Worm (Caenorhabditis elegans): ENCODE measurements around the gene txdc-12.1.

txdc-12.1 gene

DNA sequence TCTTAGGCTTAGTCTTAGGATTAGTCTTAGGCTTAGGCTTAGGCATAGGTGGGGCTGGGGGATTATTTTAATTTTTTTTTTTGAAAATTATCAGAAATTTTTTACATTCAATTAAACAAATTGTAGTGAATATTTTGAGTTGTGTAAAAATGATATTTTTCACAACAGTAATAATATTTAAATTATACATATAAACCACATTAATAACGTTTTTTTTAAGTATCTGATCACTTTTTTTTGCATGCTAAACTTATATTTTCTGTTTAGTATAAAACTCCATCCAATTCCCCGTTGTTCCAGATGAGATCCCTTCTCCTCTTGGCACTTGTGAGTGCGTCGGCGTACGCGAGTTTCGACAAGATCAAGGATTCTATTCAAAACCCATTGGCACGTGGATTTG, at the start of gene txdc-12.1:
Gene txdc-12.1 (plus strand): TSS at position 301 of the 400 bp plus-strand sequence.
- no peak for TF ChIP-seq zag-1 (tag; optimal IDR thresholded peaks at IDR 0.05)
- TF ChIP-seq nhr-23 (tag; optimal IDR thresholded peaks at IDR 0.05) = no peak
- TF ChIP-seq skn-1 (tag; optimal IDR thresholded peaks at IDR 0.05) = no peak
- TF ChIP-seq hmg-11 (tag; optimal IDR thresholded peaks at IDR 0.05) = no peak
- TF ChIP-seq jun-1 (tag; optimal IDR thresholded peaks at IDR 0.05) = no peak
- TF ChIP-seq elt-2 (tag; optimal IDR thresholded peaks at IDR 0.05) = no peak
- no peak for TF ChIP-seq daf-12 (tag; optimal IDR thresholded peaks at IDR 0.05)
- TF ChIP-seq ama-1 (optimal IDR thresholded peaks at IDR 0.05) = no peak
- no peak for TF ChIP-seq fos-1 (tag; optimal IDR thresholded peaks at IDR 0.05)
- TF ChIP-seq nhr-76 (tag; optimal IDR thresholded peaks at IDR 0.05) = no peak
- TF ChIP-seq tbx-2 (tag; optimal IDR thresholded peaks at IDR 0.05) = no peak
- TF ChIP-seq fkh-2 (tag; optimal IDR thresholded peaks at IDR 0.05) = no peak
- TF ChIP-seq mml-1 (tag; optimal IDR thresholded peaks at IDR 0.05) = no peak

- peak; percentile 62 for TF ChIP-seq ceh-28 (tag; optimal IDR thresholded peaks at IDR 0.05)
- no peak for TF ChIP-seq lsy-12 (tag; optimal IDR thresholded peaks at IDR 0.05)
Measured at ce11 chrII:12199209-12199608, 41.0 kb upstream of the txdc-12.1 start.

- TF ChIP-seq ceh-28 (tag; optimal IDR thresholded peaks at IDR 0.05) (peak; percentile 88), nhr-76 (tag; optimal IDR thresholded peaks at IDR 0.05) (no peak)
Measured at ce11 chrII:12199912-12200637, 40.1 kb upstream of the txdc-12.1 start, which contains the start of gene polg-1. Gene polg-1, minus strand, starts transcription at chrII:12199962.

ce11 chrII:12202281-12202680, 37.9 kb upstream of the txdc-12.1 start, which contains the start of gene trpp-5:
Gene trpp-5, minus strand, starts transcription at chrII:12202381.
- TF ChIP-seq skn-1 (tag; optimal IDR thresholded peaks at IDR 0.05) (no peak), nfya-1 (tag; optimal IDR thresholded peaks at IDR 0.05; ENCODE audit: insufficient read depth) (no peak), nhr-77 (tag; optimal IDR thresholded peaks at IDR 0.05) (no peak), pqm-1 (tag; optimal IDR thresholded peaks at IDR 0.05) (no peak), jun-1 (tag; optimal IDR thresholded peaks at IDR 0.05) (no peak), daf-12 (tag; optimal IDR thresholded peaks at IDR 0.05) (no peak), nhr-23 (tag; optimal IDR thresholded peaks at IDR 0.05) (no peak), lsy-12 (tag; optimal IDR thresholded peaks at IDR 0.05) (no peak), eor-1 (tag; optimal IDR thresholded peaks at IDR 0.05) (no peak), snpc-4 (tag; optimal IDR thresholded peaks at IDR 0.05) (no peak), ZK546.5 (tag; optimal IDR thresholded peaks at IDR 0.05) (no peak), egl-5 (tag; optimal IDR thresholded peaks at IDR 0.05) (no peak), mdl-1 (tag; optimal IDR thresholded peaks at IDR 0.05) (no peak), ceh-16 (tag; optimal IDR thresholded peaks at IDR 0.05) (no peak), nhr-11 (tag; optimal IDR thresholded peaks at IDR 0.05) (no peak), unc-39 (tag; optimal IDR thresholded peaks at IDR 0.05) (no peak)

ce11 chrII:12202921-12203320, 37.3 kb upstream of the txdc-12.1 start, which contains the start of gene aqp-12:
Gene aqp-12, plus strand, starts transcription at chrII:12203221.
- TF ChIP-seq aly-2 (tag; optimal IDR thresholded peaks at IDR 0.05) (no peak), nhr-237 (tag; optimal IDR thresholded peaks at IDR 0.05) (no peak), nhr-77 (tag; optimal IDR thresholded peaks at IDR 0.05) (no peak), fos-1 (tag; optimal IDR thresholded peaks at IDR 0.05) (no peak), hmg-11 (tag; optimal IDR thresholded peaks at IDR 0.05) (no peak), eor-1 (tag; optimal IDR thresholded peaks at IDR 0.05) (no peak), egl-5 (tag; optimal IDR thresholded peaks at IDR 0.05) (no peak), ceh-16 (tag; optimal IDR thresholded peaks at IDR 0.05) (no peak), ceh-9 (tag; optimal IDR thresholded peaks at IDR 0.05) (no peak), mml-1 (tag; optimal IDR thresholded peaks at IDR 0.05) (no peak), snpc-4 (tag; optimal IDR thresholded peaks at IDR 0.05) (no peak), ztf-11 (tag; optimal IDR thresholded peaks at IDR 0.05) (no peak), ztf-4 (tag; optimal IDR thresholded peaks at IDR 0.05) (no peak), jun-1 (tag; optimal IDR thresholded peaks at IDR 0.05) (no peak), unc-62 (GFP tag; optimal IDR thresholded peaks at IDR 0.05) (no peak), fkh-2 (tag; optimal IDR thresholded peaks at IDR 0.05) (no peak)

Data from whole organism, L3 larva.